Fruit fly (Drosophila melanogaster): ENCODE measurements around the gene CG42748.

dm6 chr2L:22168559-22169027, 37.6 kb downstream of the CG42748 start:
- TF ChIP-seq Rel (GFP tag; optimal IDR thresholded peaks at IDR 0.05) (peak; percentile 10), Rel (tag; optimal IDR thresholded peaks at IDR 0.05) (no peak), Hr83 (GFP tag; optimal IDR thresholded peaks at IDR 0.05; ENCODE audit: poor library complexity, severe bottlenecking) (peak; percentile 66), pan (optimal IDR thresholded peaks at IDR 0.05) (no peak), br (GFP tag; optimal IDR thresholded peaks at IDR 0.05) (peak; percentile 59), CG9705 (GFP tag; optimal IDR thresholded peaks at IDR 0.05) (peak; percentile 15), Dfd (GFP tag; optimal IDR thresholded peaks at IDR 0.05) (no peak), h (GFP tag; optimal IDR thresholded peaks at IDR 0.05) (peak; percentile 67), psq (GFP tag; optimal IDR thresholded peaks at IDR 0.05) (no peak), rgr (GFP tag; optimal IDR thresholded peaks at IDR 0.05) (no peak), Hr78 (GFP tag; optimal IDR thresholded peaks at IDR 0.05) (no peak), dsf (GFP tag; optimal IDR thresholded peaks at IDR 0.05; ENCODE audit: borderline replicate concordance) (no peak), HLH106 (tag; optimal IDR thresholded peaks at IDR 0.05) (no peak), fru (GFP tag; optimal IDR thresholded peaks at IDR 0.05) (peak; percentile 85), N (GFP tag; optimal IDR thresholded peaks at IDR 0.05) (peak; percentile 30)

All from whole organism, wandering third instar larva.